Worm (Caenorhabditis elegans) whole organism, midembryonic: ENCODE measurements around the gene sre-7.

Experiments used
- T22C8.4 ChIP-seq: fragments of 200-800 bp; sonication (Bioruptor generic); IDR thresholded peaks from 2 replicates; pipeline ENCODE4 v1.3.6; 2022; ENCODE audit warnings: missing genetic modification characterization, missing compliant biosample characterization
- cog-1 ChIP-seq: sonication (generic microtip); optimal IDR thresholded peaks from 2 replicates; lab custom pipeline; 2016; ENCODE audit warnings: missing genetic modification characterization, missing compliant biosample characterization
- flt-1 ChIP-seq: fragments of 200-800 bp; sonication (Bioruptor generic); IDR thresholded peaks from 2 replicates; pipeline ENCODE4 v1.3.6; 2022; ENCODE audit warnings: missing genetic modification characterization, missing compliant biosample characterization
- klf-2 ChIP-seq: fragments of 200-800 bp; sonication (Bioruptor generic); conservative IDR thresholded peaks from 2 replicates; pipeline ENCODE4 v1.3.6; 2022; ENCODE audit warnings: missing genetic modification reagents, missing genetic modification characterization, missing compliant biosample characterization
- med-1 ChIP-seq: sonication (generic microtip); optimal IDR thresholded peaks from 2 replicates; lab custom pipeline; 2017; ENCODE audit warnings: missing genetic modification characterization, mild to moderate bottlenecking, missing compliant biosample characterization, antibody characterized with exemption, missing genetic modification reagents; ENCODE audit not compliant: insufficient read depth
- ref-1 ChIP-seq: fragments of 200-800 bp; sonication (Bioruptor generic); conservative IDR thresholded peaks from 2 replicates; pipeline ENCODE4 v1.3.6; 2022; ENCODE audit warnings: missing genetic modification reagents, missing genetic modification characterization, missing compliant biosample characterization
- tab-1 ChIP-seq: fragments of 200-800 bp; sonication (Bioruptor generic); IDR thresholded peaks from 2 replicates; pipeline ENCODE4 v1.3.6; 2022; ENCODE audit warnings: missing genetic modification characterization, missing compliant biosample characterization
- ztf-23 ChIP-seq: fragments of 200-800 bp; sonication (Bioruptor generic); IDR thresholded peaks from 2 replicates; pipeline ENCODE4 v1.3.6; 2022; ENCODE audit warnings: missing genetic modification reagents, missing genetic modification characterization, missing compliant biosample characterization
- ztf-29 ChIP-seq: fragments of 200-800 bp; sonication (Bioruptor generic); IDR thresholded peaks from 2 replicates; pipeline ENCODE4 v1.3.6; 2022; ENCODE audit warnings: missing genetic modification reagents, missing genetic modification characterization, missing compliant biosample characterization

ce11 chrV:14289363-14289762 is 45.4 kb downstream of the sre-7 start, which contains the start of gene F14D7.1:
- TF ChIP-seq ztf-29 (GFP tag; lab: Robert Waterston, UW) = no peak
- no peak for TF ChIP-seq ref-1 (GFP tag; lab: Robert Waterston, UW)
- no peak for TF ChIP-seq klf-2 (GFP tag; lab: Robert Waterston, UW)
- no peak for TF ChIP-seq cog-1
- no peak for TF ChIP-seq flt-1 (GFP tag; lab: Robert Waterston, UW)
- TF ChIP-seq tab-1 (GFP tag; lab: Robert Waterston, UW) = no peak
- no peak for TF ChIP-seq T22C8.4 (GFP tag; lab: Robert Waterston, UW)
- no peak for TF ChIP-seq ztf-23 (GFP tag; lab: Robert Waterston, UW)
- no peak for TF ChIP-seq med-1 (GFP tag; lab: Kevin White, UChicago)
